Fruit fly (Drosophila melanogaster) whole organism, embryonic: Measurements from ENCODE around the gene ghi.
A peak's percentile ranks its signal among the peaks of the same experiment; 100 is the strongest.

Experiments used
- Blimp-1 ChIP-seq: fragments of 200-800 bp; sonication (Bioruptor generic); optimal IDR thresholded peaks from 3 replicates; lab custom pipeline; 2018; ENCODE audit warnings: missing biosample characterization, missing genetic modification characterization, mild to moderate bottlenecking, moderate library complexity, missing genetic modification reagents
- CG9215 ChIP-seq: fragments of 200-800 bp; sonication (Bioruptor generic); IDR thresholded peaks from 2 replicates; pipeline ENCODE4 v1.3.6; 2022; ENCODE audit warnings: missing biosample characterization, missing genetic modification characterization
- CG9727 ChIP-seq: fragments of 200-800 bp; sonication (Bioruptor generic); optimal IDR thresholded peaks from 3 replicates; lab custom pipeline; 2017; ENCODE audit warnings: missing biosample characterization, mild to moderate bottlenecking, missing genetic modification characterization
- bcd ChIP-seq: fragments of 200-800 bp; sonication (Bioruptor generic); optimal IDR thresholded peaks from 2 replicates; lab custom pipeline; 2017; ENCODE audit warnings: missing biosample characterization, mild to moderate bottlenecking, missing genetic modification characterization
- lmd ChIP-seq: fragments of 200-800 bp; sonication (Bioruptor generic); IDR thresholded peaks from 2 replicates; pipeline ENCODE4 v1.3.6; 2022; ENCODE audit warnings: missing biosample characterization, missing genetic modification characterization
- pfk ChIP-seq: fragments of 200-800 bp; sonication (Bioruptor generic); optimal IDR thresholded peaks from 2 replicates; lab custom pipeline; 2018; ENCODE audit warnings: missing biosample characterization, mild to moderate bottlenecking, missing genetic modification characterization, moderate library complexity
- pros ChIP-seq: fragments of 200-800 bp; sonication (Bioruptor generic); optimal IDR thresholded peaks from 3 replicates; lab custom pipeline; 2019; ENCODE audit warnings: missing biosample characterization, mild to moderate bottlenecking, missing genetic modification characterization, moderate library complexity
- slou ChIP-seq: fragments of 200-800 bp; sonication (Bioruptor generic); optimal IDR thresholded peaks from 3 replicates; lab custom pipeline; 2016; ENCODE audit warnings: missing biosample characterization, missing genetic modification characterization
- stc ChIP-seq: fragments of 200-800 bp; sonication (Bioruptor generic); IDR thresholded peaks from 2 replicates; pipeline ENCODE4 v1.3.6; 2022; ENCODE audit warnings: missing biosample characterization, missing genetic modification characterization

DNA sequence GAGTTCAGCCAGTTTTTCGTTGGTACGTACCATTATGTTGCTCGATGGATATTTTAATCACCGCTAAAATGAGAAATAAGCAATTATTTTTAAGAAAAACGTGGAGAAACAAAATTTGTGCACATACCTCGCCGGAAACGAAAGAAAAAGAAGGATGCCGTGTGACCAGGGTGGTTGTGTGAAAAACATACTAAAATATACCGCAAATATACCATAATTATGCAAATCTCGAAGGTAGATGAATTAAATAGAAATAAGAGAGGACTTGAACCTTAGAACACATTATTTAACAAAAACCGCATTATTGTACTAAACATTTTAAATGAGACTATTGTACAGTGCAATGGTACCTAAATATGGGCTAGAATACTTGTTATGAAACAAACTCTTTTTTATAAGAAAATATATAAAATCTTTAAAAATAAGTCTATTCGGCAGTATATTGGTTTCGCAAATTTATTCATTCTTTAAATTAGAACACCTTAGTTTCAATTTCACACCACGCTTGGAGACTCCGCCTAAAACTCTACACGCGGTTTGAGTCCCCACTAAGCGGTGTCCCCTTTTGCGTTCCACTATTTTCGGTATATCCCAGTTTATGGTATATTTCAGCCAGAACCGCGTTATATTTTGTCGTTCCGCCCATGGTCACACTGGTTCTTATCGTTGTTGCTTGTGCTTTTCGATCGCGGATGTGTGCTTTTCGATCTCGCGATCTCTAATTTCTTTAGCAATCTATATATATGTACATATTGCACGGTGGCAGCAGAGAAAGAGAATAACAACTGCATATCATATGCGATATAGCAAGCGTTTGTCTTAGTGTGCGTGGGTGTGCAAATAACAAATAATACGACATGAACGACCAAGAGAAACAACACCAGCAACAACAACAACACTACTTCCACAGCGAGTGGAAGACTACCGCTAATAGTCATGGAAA is 21.7 kb upstream of the ghi start, which contains the start of the genes RpS17 and MTF-1:
- TF ChIP-seq stc (GFP tag; lab: Robert Waterston, UW): peak; percentile 10; the same call in 1 of the 2 replicates
- TF ChIP-seq CG9727 (GFP tag; lab: Kevin White, UChicago): peak; percentile 79
- TF ChIP-seq CG9215 (GFP tag; lab: Robert Waterston, UW): no peak
- TF ChIP-seq lmd: no peak; the same call in 1 of the 2 replicates
- TF ChIP-seq bcd (GFP tag; lab: Kevin White, UChicago): peak; percentile 48
- peak; percentile 23 for TF ChIP-seq pfk (GFP tag; lab: Kevin White, UChicago)
- peak; percentile 53 for TF ChIP-seq slou (GFP tag; lab: Kevin White, UChicago)
- TF ChIP-seq pros: no peak
- no peak for TF ChIP-seq Blimp-1 (GFP tag; lab: Kevin White, UChicago)
